Worm (Caenorhabditis elegans): ENCODE results near the gene E02H9.1.
"Not testable (repeated sequence)": the region's sequence is repeated elsewhere in the genome, so short reads cannot be mapped to it uniquely, and the experiment has no call there.

The E02H9.1 gene

DNA sequence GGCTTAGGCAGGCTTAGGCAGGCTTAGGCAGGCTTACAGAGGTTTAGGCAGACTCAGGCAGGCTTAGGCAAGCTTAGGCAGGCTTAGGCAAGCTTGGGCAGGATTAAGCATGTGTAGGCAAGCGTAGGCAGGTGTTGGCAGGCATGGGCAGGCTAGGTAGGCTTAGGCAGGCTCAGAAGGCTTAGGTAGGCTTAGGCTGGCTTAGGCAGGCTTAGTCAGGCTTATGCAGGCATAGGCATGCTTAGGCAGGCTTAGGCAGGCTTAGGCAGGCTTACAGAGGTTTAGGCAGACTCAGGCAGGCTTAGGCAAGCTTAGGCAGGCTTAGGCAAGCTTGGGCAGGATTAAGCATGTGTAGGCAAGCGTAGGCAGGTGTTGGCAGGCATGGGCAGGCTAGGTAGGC is 12.8 kb upstream of the E02H9.1 start:
- peak; percentile 71 for TF ChIP-seq zfh-2 (GFP tag; conservative IDR thresholded peaks at IDR 0.05)

ce11 chrIII:2458742-2459141 is 9.5 kb upstream of the E02H9.1 start, which contains the start of gene E02H9.3:
E02H9.3 (plus strand) TSS chrIII:2459042.
- peak; percentile 10 for TF ChIP-seq nhr-80 (tag; optimal IDR thresholded peaks at IDR 0.05)

ce11 chrIII:2460403-2460802 is 7.9 kb upstream of the E02H9.1 start:
- TF ChIP-seq F33H1.4 (GFP tag; IDR thresholded peaks at IDR 0.05) (peak; percentile 39), egl-44 (GFP tag; IDR thresholded peaks at IDR 0.05) (peak; percentile 49; the same call in 1 of the 2 replicates), lin-26 (GFP tag; IDR thresholded peaks at IDR 0.05) (peak; percentile 74), hmg-1.2 (GFP tag; IDR thresholded peaks at IDR 0.05) (0 out of 2 replicates have a peak, but pooled peaks have one; percentile 8), rpc-1 (tag; optimal IDR thresholded peaks at IDR 0.05) (peak; percentile 48), hmg-20 (GFP tag; IDR thresholded peaks at IDR 0.05) (0 out of 2 replicates have a peak, but pooled peaks have one; percentile 9), madf-6 (GFP tag; IDR thresholded peaks at IDR 0.05) (peak; percentile 64), mcd-1 (GFP tag; IDR thresholded peaks at IDR 0.05) (0 out of 2 replicates have a peak, but pooled peaks have one; percentile 26), D2030.7 (GFP tag; IDR thresholded peaks at IDR 0.05) (peak; percentile 53; the same call in 1 of the 2 replicates)
- TF ChIP-seq rpc-1 (optimal IDR thresholded peaks at IDR 0.05): not testable (repeated sequence)

- TF ChIP-seq D2030.7 (GFP tag; IDR thresholded peaks at IDR 0.05) (0 out of 2 replicates have a peak, but pooled peaks have one; percentile 8), madf-6 (GFP tag; IDR thresholded peaks at IDR 0.05) (peak; percentile 84), F33H1.4 (GFP tag; IDR thresholded peaks at IDR 0.05) (peak; percentile 87), lsl-1 (GFP tag; optimal IDR thresholded peaks at IDR 0.05) (peak; percentile 70), madf-8 (GFP tag; conservative IDR thresholded peaks at IDR 0.05) (peak; percentile 65), xnd-1 (tag; optimal IDR thresholded peaks at IDR 0.05) (peak; percentile 74)
Measured at ce11 chrIII:2461040-2461715, 7.1 kb upstream of the E02H9.1 start.

DNA sequence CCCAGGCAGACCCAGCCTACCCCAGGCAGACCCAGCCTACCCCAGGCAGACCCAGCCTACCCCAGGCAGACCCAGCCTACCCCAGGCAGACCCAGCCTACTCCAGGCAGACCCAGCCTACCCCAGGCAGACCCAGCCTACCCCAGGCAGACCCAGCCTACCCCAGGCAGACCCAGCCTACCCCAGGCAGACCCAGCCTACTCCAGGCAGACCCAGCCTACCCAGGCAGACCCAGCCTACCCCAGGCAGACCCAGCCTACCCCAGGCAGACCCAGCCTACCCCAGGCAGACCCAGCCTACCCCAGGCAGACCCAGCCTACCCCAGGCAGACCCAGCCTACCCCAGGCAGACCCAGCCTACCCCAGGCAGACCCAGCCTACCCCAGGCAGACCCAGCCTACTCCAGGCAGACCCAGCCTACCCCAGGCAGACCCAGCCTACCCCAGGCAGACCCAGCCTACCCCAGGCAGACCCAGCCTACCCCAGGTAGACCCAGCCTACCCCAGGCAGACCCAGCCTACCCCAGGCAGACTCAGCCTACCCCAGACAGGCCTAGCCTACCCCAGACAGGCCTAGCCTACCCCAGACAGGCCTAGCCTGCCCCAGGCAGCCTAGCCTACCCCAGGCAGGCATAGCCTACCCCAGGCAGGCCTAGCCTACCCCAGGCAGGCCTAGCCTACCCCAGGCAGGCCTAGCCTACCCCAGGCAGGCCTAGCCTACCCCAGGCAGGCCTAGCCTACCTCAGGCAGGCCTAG is 2.6 kb downstream of the E02H9.1 start:
- TF ChIP-seq zfh-2 (GFP tag; conservative IDR thresholded peaks at IDR 0.05) (peak; percentile 51), egrh-3 (GFP tag; IDR thresholded peaks at IDR 0.05) (peak; percentile 61; the same call in 1 of the 2 replicates)

- TF ChIP-seq ceh-58 (GFP tag; IDR thresholded peaks at IDR 0.05): no peak
- TF ChIP-seq K11D2.4 (GFP tag; IDR thresholded peaks at IDR 0.05): 0 out of 2 replicates have a peak, but pooled peaks have one; percentile 11
- TF ChIP-seq tbp1 (GFP tag; optimal IDR thresholded peaks at IDR 0.05): peak; percentile 1
- no peak for TF ChIP-seq snpc-4 (GFP tag; optimal IDR thresholded peaks at IDR 0.05)
- peak in 1 of 4 experiments; percentile 14 for TF ChIP-seq snpc-4 (tag; optimal IDR thresholded peaks at IDR 0.05)
- TF ChIP-seq nhr-80 (tag; optimal IDR thresholded peaks at IDR 0.05): peak; percentile 38
- peak; percentile 53; the same call in 1 of the 2 replicates for TF ChIP-seq dox-1 (GFP tag; IDR thresholded peaks at IDR 0.05)
- peak; percentile 56; the same call in 1 of the 2 replicates for TF ChIP-seq hmg-1.2 (GFP tag; IDR thresholded peaks at IDR 0.05)
- TF ChIP-seq ceh-27 (GFP tag; optimal IDR thresholded peaks at IDR 0.05): peak; percentile 57
- no peak for TF ChIP-seq attf-6 (GFP tag; IDR thresholded peaks at IDR 0.05)
- peak; percentile 11 for TF ChIP-seq F23B12.7 (tag; optimal IDR thresholded peaks at IDR 0.05; ENCODE audit: insufficient read depth)
- TF ChIP-seq lin-35 (GFP tag; optimal IDR thresholded peaks at IDR 0.05): peak in 1 of 3 experiments; percentile 22
- TF ChIP-seq mcd-1 (GFP tag; IDR thresholded peaks at IDR 0.05): peak; percentile 56
- TF ChIP-seq attf-5 (GFP tag; optimal IDR thresholded peaks at IDR 0.05): peak; percentile 72
- no peak for TF ChIP-seq cebp-1 (GFP tag; IDR thresholded peaks at IDR 0.05)
- TF ChIP-seq cebp-1 (tag; optimal IDR thresholded peaks at IDR 0.05): peak; percentile 57
- no peak for TF ChIP-seq C06A6.2 (GFP tag; conservative IDR thresholded peaks at IDR 0.05)
- 0 out of 2 replicates have a peak, but pooled peaks have one; percentile 38 for TF ChIP-seq rcor-1 (GFP tag; IDR thresholded peaks at IDR 0.05)
- TF ChIP-seq egrh-3 (GFP tag; IDR thresholded peaks at IDR 0.05): peak; percentile 73
- no peak for TF ChIP-seq ceh-91 (GFP tag; IDR thresholded peaks at IDR 0.05)
- peak; percentile 64 for TF ChIP-seq zfh-2 (GFP tag; conservative IDR thresholded peaks at IDR 0.05)
Measured at ce11 chrIII:2471855-2472254, 3.6 kb downstream of the E02H9.1 start.

Measured in whole organism, young adult.